Worm (Caenorhabditis elegans) whole organism, young adult: ENCODE results near the gene ZK287.1.

ENCODE experiments used
- T07F8.4 ChIP-seq: sonication (generic microtip); optimal IDR thresholded peaks from 2 replicates; lab custom pipeline; 2016; ENCODE audit warnings: mild to moderate bottlenecking, missing genetic modification characterization, moderate library complexity, missing compliant biosample characterization
- bed-1 ChIP-seq: fragments of 200-800 bp; sonication (Bioruptor generic); IDR thresholded peaks from 2 replicates; pipeline ENCODE4 v1.3.6; 2022; ENCODE audit warnings: missing genetic modification reagents, missing genetic modification characterization, missing compliant biosample characterization
- bed-2 ChIP-seq: fragments of 200-800 bp; sonication (Bioruptor generic); IDR thresholded peaks from 2 replicates; pipeline ENCODE4 v1.3.6; 2022; ENCODE audit warnings: missing genetic modification reagents, missing genetic modification characterization, missing compliant biosample characterization
- ceh-40 ChIP-seq: fragments of 200-800 bp; sonication (Bioruptor generic); IDR thresholded peaks from 2 replicates; pipeline ENCODE4 v1.3.6; 2022; ENCODE audit warnings: missing genetic modification characterization, missing compliant biosample characterization
- dpff-1 ChIP-seq: sonication (generic microtip); optimal IDR thresholded peaks from 2 replicates; lab custom pipeline; 2017; ENCODE audit warnings: mild to moderate bottlenecking, missing genetic modification characterization, missing compliant biosample characterization
- tlf-1 ChIP-seq: fragments of 200-800 bp; sonication (Bioruptor generic); optimal IDR thresholded peaks from 2 replicates; lab custom pipeline; 2018; ENCODE audit warnings: mild to moderate bottlenecking, missing genetic modification characterization, missing compliant biosample characterization

DNA sequence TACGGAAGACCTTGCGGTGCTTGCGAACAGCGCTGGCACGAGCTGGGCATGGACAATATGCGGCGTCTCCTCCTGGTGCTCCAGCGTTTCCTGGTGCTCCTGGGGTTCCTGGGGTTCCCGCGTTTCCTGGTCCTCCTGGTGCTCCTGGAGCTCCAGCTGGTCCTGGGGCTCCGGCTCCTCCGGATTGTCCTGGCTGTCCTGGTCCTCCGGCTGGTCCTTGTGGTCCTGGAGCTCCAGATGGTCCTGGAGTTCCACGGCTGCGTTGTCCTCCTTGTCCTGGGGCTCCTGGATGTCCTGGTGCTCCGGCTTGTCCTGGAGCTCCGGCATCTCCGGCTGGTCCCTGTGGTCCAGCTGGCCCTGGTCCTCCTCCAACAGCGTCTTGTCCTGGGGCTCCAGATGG, 34.1 kb upstream of the ZK287.1 start:
- TF ChIP-seq tlf-1 (no peak), bed-2 (GFP tag; lab: Robert Waterston, UW) (no peak), ceh-40 (GFP tag; lab: Robert Waterston, UW) (no peak), dpff-1 (tag; lab: Kevin White, UChicago) (no peak), bed-1 (GFP tag; lab: Robert Waterston, UW) (no peak), T07F8.4 (tag; lab: Kevin White, UChicago) (no peak)
